Worm (Caenorhabditis elegans) whole organism, late embryonic: ENCODE results near the gene F44F4.3.
A peak's percentile ranks its signal among the peaks of the same experiment; 100 is the strongest.

ENCODE experiments used
- ama-1 ChIP-seq: fragments of 150-350 bp; optimal IDR thresholded peaks from 2 replicates; lab custom pipeline; 2014
- ceh-22 ChIP-seq: sonication (generic microtip); optimal IDR thresholded peaks from 2 replicates; lab custom pipeline; 2017; ENCODE audit warnings: missing biosample characterization, missing genetic modification characterization
- ceh-24 ChIP-seq: sonication (generic microtip); optimal IDR thresholded peaks from 2 replicates; lab custom pipeline; 2016; ENCODE audit warnings: mild to moderate bottlenecking, missing genetic modification characterization, missing compliant biosample characterization
- ceh-45 ChIP-seq: fragments of 200-800 bp; sonication (Bioruptor generic); IDR thresholded peaks from 2 replicates; pipeline ENCODE4 v1.3.6; 2022; ENCODE audit warnings: missing genetic modification reagents, missing genetic modification characterization, missing compliant biosample characterization
- che-1 ChIP-seq: sonication (generic microtip); optimal IDR thresholded peaks from 2 replicates; lab custom pipeline; 2016; ENCODE audit warnings: mild to moderate bottlenecking, missing genetic modification characterization, missing compliant biosample characterization
- dmd-4 ChIP-seq: sonication (generic microtip); optimal IDR thresholded peaks from 2 replicates; lab custom pipeline; 2016; ENCODE audit warnings: borderline replicate concordance, missing genetic modification characterization, missing compliant biosample characterization
- ets-4 ChIP-seq: sonication (generic microtip); optimal IDR thresholded peaks from 2 replicates; lab custom pipeline; 2016; ENCODE audit warnings: missing genetic modification characterization, missing compliant biosample characterization
- fax-1 ChIP-seq: sonication (generic microtip); optimal IDR thresholded peaks from 2 replicates; lab custom pipeline; 2016; ENCODE audit warnings: missing genotype, missing genetic modification characterization, missing compliant biosample characterization
- fkh-10 ChIP-seq: fragments of 150-350 bp; optimal IDR thresholded peaks from 2 replicates; lab custom pipeline; 2014; ENCODE audit warnings: missing biosample characterization, missing genetic modification reagents, missing genetic modification characterization
- lim-6 ChIP-seq: sonication (generic microtip); optimal IDR thresholded peaks from 2 replicates; lab custom pipeline; 2016; ENCODE audit warnings: missing genetic modification characterization, missing compliant biosample characterization
- nfya-1 ChIP-seq: sonication (generic microtip); optimal IDR thresholded peaks from 2 replicates; lab custom pipeline; 2017; ENCODE audit warnings: missing genetic modification characterization, mild to moderate bottlenecking, missing compliant biosample characterization, antibody characterized with exemption, moderate library complexity
- ttx-3 ChIP-seq: sonication (generic microtip); optimal IDR thresholded peaks from 2 replicates; lab custom pipeline; 2016; ENCODE audit warnings: missing genetic modification reagents, missing genetic modification characterization, missing compliant biosample characterization
- unc-55 ChIP-seq: sonication (generic microtip); optimal IDR thresholded peaks from 2 replicates; lab custom pipeline; 2017; ENCODE audit warnings: missing biosample characterization, missing genetic modification reagents, missing genetic modification characterization
- zip-5 ChIP-seq: sonication (generic microtip); optimal IDR thresholded peaks from 2 replicates; lab custom pipeline; 2016; ENCODE audit warnings: missing genetic modification characterization, missing compliant biosample characterization

- no peak for TF ChIP-seq fkh-10 (GFP tag; lab: Kevin White, UChicago)
- no peak for TF ChIP-seq dmd-4
- TF ChIP-seq ceh-22 (tag; lab: Kevin White, UChicago) = no peak
- no peak for TF ChIP-seq ama-1
- TF ChIP-seq fax-1 (tag; lab: Kevin White, UChicago) = no peak
- TF ChIP-seq ceh-45 (GFP tag; lab: Robert Waterston, UW) = no peak
- TF ChIP-seq unc-55 = no peak
- TF ChIP-seq nfya-1 (tag; lab: Kevin White, UChicago) = peak; percentile 60
- no peak for TF ChIP-seq che-1 (tag; lab: Kevin White, UChicago)
- TF ChIP-seq ceh-24 (tag; lab: Kevin White, UChicago) = no peak
- peak; percentile 70 for TF ChIP-seq zip-5 (tag; lab: Kevin White, UChicago)
- TF ChIP-seq lim-6 = peak; percentile 48
- peak; percentile 87 for TF ChIP-seq ets-4 (tag; lab: Kevin White, UChicago)
- TF ChIP-seq ttx-3 (tag; lab: Kevin White, UChicago) = no peak
Measured at ce11 chrII:10872541-10872940, 13.2 kb downstream of the F44F4.3 start, which contains the start of the genes cyn-4 and copz-1.
